Fruit fly (Drosophila melanogaster) whole organism, adult: ENCODE results near the gene Rai1.

Experiments used
- CG7101 ChIP-seq: fragments of 200-800 bp; sonication (Bioruptor generic); optimal IDR thresholded peaks from 2 replicates; lab custom pipeline; 2018; ENCODE audit warnings: missing biosample characterization, mild to moderate bottlenecking, missing genetic modification characterization, moderate library complexity
- Hr96 ChIP-seq: fragments of 200-800 bp; sonication (Bioruptor generic); optimal IDR thresholded peaks from 2 replicates; lab custom pipeline; 2016; ENCODE audit warnings: missing biosample characterization, missing genetic modification characterization
- cic ChIP-seq: fragments of 200-800 bp; sonication (Bioruptor generic); optimal IDR thresholded peaks from 2 replicates; lab custom pipeline; 2017; ENCODE audit warnings: missing biosample characterization, mild to moderate bottlenecking, missing genetic modification characterization, moderate library complexity
- ovo ChIP-seq: fragments of 200-800 bp; sonication (Bioruptor generic); optimal IDR thresholded peaks from 2 replicates; lab custom pipeline; 2016; ENCODE audit warnings: missing biosample characterization, missing genetic modification characterization
- tj ChIP-seq: fragments of 200-800 bp; sonication (Bioruptor generic); optimal IDR thresholded peaks from 3 replicates; lab custom pipeline; 2017; ENCODE audit warnings: missing biosample characterization, mild to moderate bottlenecking, missing genetic modification characterization, moderate library complexity

DNA sequence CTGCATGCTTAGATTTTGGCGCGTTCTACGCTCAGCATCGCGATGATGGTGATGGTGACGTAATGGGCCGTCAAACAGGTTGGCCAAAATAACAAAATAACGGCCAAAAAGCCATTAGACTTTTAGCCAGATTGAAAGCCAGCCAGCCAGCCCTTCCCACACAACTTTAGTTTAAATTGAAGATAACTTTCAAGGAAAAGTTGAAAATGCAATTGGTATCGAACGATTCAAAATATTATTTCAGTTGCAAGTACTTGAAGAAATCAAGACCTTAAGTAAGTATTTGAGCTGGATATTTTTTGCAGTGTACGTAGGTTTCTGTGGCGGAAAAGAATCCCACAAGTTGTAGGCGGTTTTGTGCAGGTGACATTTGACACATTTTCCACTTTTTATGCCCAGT, 22.1 kb downstream of the Rai1 start:
- TF ChIP-seq ovo, result no peak
- TF ChIP-seq Hr96 (GFP tag; lab: Kevin White, UChicago), result no peak
- no peak for TF ChIP-seq cic
- no peak for TF ChIP-seq tj (GFP tag; lab: Kevin White, UChicago)
- no peak for TF ChIP-seq CG7101 (tag; lab: Kevin White, UChicago)
